Fruit fly (Drosophila melanogaster): ENCODE data around the gene CG11600.

CG11600 gene

dm6 chr3R:12666206-12666834, 30.0 kb downstream of the CG11600 start:
- TF ChIP-seq Dif (GFP tag; optimal IDR thresholded peaks at IDR 0.05; ENCODE audit: partially characterized antibody) (no peak), rgr (GFP tag; optimal IDR thresholded peaks at IDR 0.05) (no peak), pan (optimal IDR thresholded peaks at IDR 0.05) (no peak), dmrt93B (GFP tag; optimal IDR thresholded peaks at IDR 0.05) (no peak), HLH106 (tag; optimal IDR thresholded peaks at IDR 0.05) (no peak), CrebA (GFP tag; optimal IDR thresholded peaks at IDR 0.05; ENCODE audit: borderline replicate concordance) (no peak), brk (GFP tag; optimal IDR thresholded peaks at IDR 0.05) (no peak), Rel (GFP tag; optimal IDR thresholded peaks at IDR 0.05) (no peak), Rel (tag; optimal IDR thresholded peaks at IDR 0.05) (no peak), br (GFP tag; optimal IDR thresholded peaks at IDR 0.05) (no peak), Abd-B (GFP tag; optimal IDR thresholded peaks at IDR 0.05) (no peak), Hr83 (GFP tag; optimal IDR thresholded peaks at IDR 0.05; ENCODE audit: poor library complexity, severe bottlenecking) (no peak), ey (GFP tag; optimal IDR thresholded peaks at IDR 0.05) (no peak), woc (GFP tag; optimal IDR thresholded peaks at IDR 0.05) (no peak), Hnf4 (GFP tag; optimal IDR thresholded peaks at IDR 0.05) (no peak), jim (GFP tag; optimal IDR thresholded peaks at IDR 0.05) (no peak), Hr78 (GFP tag; optimal IDR thresholded peaks at IDR 0.05) (no peak), fru (GFP tag; optimal IDR thresholded peaks at IDR 0.05) (no peak)

dm6 chr3R:12674041-12674623, 37.8 kb downstream of the CG11600 start, which contains the start of gene Gnmt:
TSS of gene Gnmt (plus strand) at chr3R:12674608.
- TF ChIP-seq Dif (GFP tag; optimal IDR thresholded peaks at IDR 0.05; ENCODE audit: partially characterized antibody) = peak; percentile 33
- no peak for TF ChIP-seq Hr83 (GFP tag; optimal IDR thresholded peaks at IDR 0.05; ENCODE audit: poor library complexity, severe bottlenecking)
- TF ChIP-seq Hr78 (GFP tag; optimal IDR thresholded peaks at IDR 0.05) = no peak
- no peak for TF ChIP-seq fru (GFP tag; optimal IDR thresholded peaks at IDR 0.05)

- TF ChIP-seq psq (GFP tag; optimal IDR thresholded peaks at IDR 0.05) = no peak
- TF ChIP-seq GATAd (GFP tag; optimal IDR thresholded peaks at IDR 0.05) = no peak
- TF ChIP-seq CrebA (GFP tag; optimal IDR thresholded peaks at IDR 0.05; ENCODE audit: borderline replicate concordance) = no peak
- TF ChIP-seq jim (GFP tag; optimal IDR thresholded peaks at IDR 0.05) = no peak
- TF ChIP-seq Jra (GFP tag; optimal IDR thresholded peaks at IDR 0.05) = no peak
- TF ChIP-seq sv (GFP tag; optimal IDR thresholded peaks at IDR 0.05) = no peak
- no peak for TF ChIP-seq fru (GFP tag; optimal IDR thresholded peaks at IDR 0.05)
- TF ChIP-seq Abd-B (GFP tag; optimal IDR thresholded peaks at IDR 0.05) = no peak
- no peak for TF ChIP-seq CG9705 (GFP tag; optimal IDR thresholded peaks at IDR 0.05)
- TF ChIP-seq Hr83 (GFP tag; optimal IDR thresholded peaks at IDR 0.05; ENCODE audit: poor library complexity, severe bottlenecking) = no peak
Measured at dm6 chr3R:12676160-12676559, 39.8 kb downstream of the CG11600 start, which contains the start of gene CG43630. TSS of gene CG43630 (minus strand) at chr3R:12676260.

dm6 chr3R:12678850-12679249, 42.5 kb downstream of the CG11600 start, which contains the start of gene mbo:
TSS of gene mbo (minus strand) at chr3R:12679052.
- TF ChIP-seq brk (GFP tag; optimal IDR thresholded peaks at IDR 0.05) (no peak), lola (GFP tag; optimal IDR thresholded peaks at IDR 0.05) (no peak), foxo (GFP tag; optimal IDR thresholded peaks at IDR 0.05) (no peak), pan (optimal IDR thresholded peaks at IDR 0.05) (no peak), h (GFP tag; optimal IDR thresholded peaks at IDR 0.05) (no peak), Sp1 (GFP tag; optimal IDR thresholded peaks at IDR 0.05) (no peak), sv (GFP tag; optimal IDR thresholded peaks at IDR 0.05) (no peak), dl (GFP tag; optimal IDR thresholded peaks at IDR 0.05; ENCODE audit: insufficient read depth in 1 of 2, partially characterized antibody in 2 of 2) (no peak), dsf (GFP tag; optimal IDR thresholded peaks at IDR 0.05; ENCODE audit: borderline replicate concordance) (no peak), Vsx2 (GFP tag; optimal IDR thresholded peaks at IDR 0.05; ENCODE audit: partially characterized antibody) (no peak), ey (GFP tag; optimal IDR thresholded peaks at IDR 0.05) (no peak), psq (GFP tag; optimal IDR thresholded peaks at IDR 0.05) (no peak), fru (GFP tag; optimal IDR thresholded peaks at IDR 0.05) (no peak)

- no peak for TF ChIP-seq sage (GFP tag; optimal IDR thresholded peaks at IDR 0.05)
- TF ChIP-seq brk (GFP tag; optimal IDR thresholded peaks at IDR 0.05) = no peak
- TF ChIP-seq br (GFP tag; optimal IDR thresholded peaks at IDR 0.05) = no peak
- TF ChIP-seq lola (GFP tag; optimal IDR thresholded peaks at IDR 0.05) = no peak
- TF ChIP-seq foxo (GFP tag; optimal IDR thresholded peaks at IDR 0.05) = no peak
- TF ChIP-seq HLH106 (tag; optimal IDR thresholded peaks at IDR 0.05) = no peak
- TF ChIP-seq dmrt93B (GFP tag; optimal IDR thresholded peaks at IDR 0.05) = no peak
- TF ChIP-seq dsf (GFP tag; optimal IDR thresholded peaks at IDR 0.05; ENCODE audit: borderline replicate concordance) = no peak
- no peak for TF ChIP-seq tai (GFP tag; optimal IDR thresholded peaks at IDR 0.05)
Measured at dm6 chr3R:12681275-12681674, 44.9 kb downstream of the CG11600 start, which contains the start of gene Cyp313a4. TSS of gene Cyp313a4 (minus strand) at chr3R:12681375.

Data from whole organism, wandering third instar larva.